Fruit fly (Drosophila melanogaster) whole organism, embryonic: Measurements from ENCODE around the gene klar.

Source experiments
- Aef1 ChIP-seq: fragments of 200-800 bp; sonication (Bioruptor generic); IDR thresholded peaks from 3 replicates; pipeline ENCODE4 v1.3.6; 2022; ENCODE audit warnings: missing biosample characterization, missing genetic modification characterization
- Asciz ChIP-seq: fragments of 200-800 bp; sonication (Bioruptor generic); optimal IDR thresholded peaks from 2 replicates; lab custom pipeline; 2017; ENCODE audit warnings: missing biosample characterization, mild to moderate bottlenecking, missing genetic modification characterization, missing genetic modification reagents
- CG10267 ChIP-seq: fragments of 200-800 bp; sonication (Bioruptor generic); optimal IDR thresholded peaks from 2 replicates; lab custom pipeline; 2018; ENCODE audit warnings: missing biosample characterization, mild to moderate bottlenecking, missing genetic modification characterization, moderate library complexity
- CG10462 ChIP-seq: fragments of 200-800 bp; sonication (Bioruptor generic); optimal IDR thresholded peaks from 2 replicates; lab custom pipeline; 2016; ENCODE audit warnings: missing biosample characterization, missing genetic modification characterization
- CG13287 ChIP-seq: fragments of 200-800 bp; sonication (Bioruptor generic); IDR thresholded peaks from 2 replicates; pipeline ENCODE4 v1.3.6; 2022; ENCODE audit warnings: missing biosample characterization, missing genetic modification characterization; ENCODE audit not compliant: partially characterized antibody
- CG13624 ChIP-seq: fragments of 200-800 bp; sonication (Bioruptor generic); optimal IDR thresholded peaks from 2 replicates; lab custom pipeline; 2016; ENCODE audit warnings: missing biosample characterization, missing genetic modification characterization
- CG14050 ChIP-seq: fragments of 200-800 bp; sonication (Bioruptor generic); IDR thresholded peaks from 3 replicates; pipeline ENCODE4 v1.3.6; 2022; ENCODE audit warnings: missing biosample characterization, missing genetic modification characterization
- CG16779 ChIP-seq: fragments of 200-800 bp; sonication (Bioruptor generic); IDR thresholded peaks from 2 replicates; pipeline ENCODE4 v1.3.6; 2022; ENCODE audit warnings: missing biosample characterization, missing genetic modification characterization
- CG17385 ChIP-seq: fragments of 200-800 bp; sonication (Bioruptor generic); optimal IDR thresholded peaks from 3 replicates; lab custom pipeline; 2018; ENCODE audit warnings: missing biosample characterization, mild to moderate bottlenecking, missing genetic modification characterization
- CG17829 ChIP-seq: fragments of 200-800 bp; optimal IDR thresholded peaks from 2 replicates; lab custom pipeline; 2019; ENCODE audit warnings: missing biosample characterization, mild to moderate bottlenecking, missing genetic modification characterization, moderate library complexity
- CG1792 ChIP-seq: fragments of 200-800 bp; sonication (Bioruptor generic); optimal IDR thresholded peaks from 2 replicates; lab custom pipeline; 2016; ENCODE audit warnings: missing biosample characterization, missing genetic modification characterization
- CG2199 ChIP-seq: fragments of 200-800 bp; sonication (Bioruptor generic); IDR thresholded peaks from 3 replicates; pipeline ENCODE4 v1.3.6; 2022; ENCODE audit warnings: missing biosample characterization, missing genetic modification characterization
- CG30403 ChIP-seq: fragments of 200-800 bp; sonication (Bioruptor generic); optimal IDR thresholded peaks from 3 replicates; lab custom pipeline; 2016; ENCODE audit warnings: missing biosample characterization, missing genetic modification characterization
- CG31224 ChIP-seq: fragments of 200-800 bp; sonication (Bioruptor generic); IDR thresholded peaks from 2 replicates; pipeline ENCODE4 v1.3.6; 2022; ENCODE audit warnings: missing biosample characterization, missing genetic modification characterization
- CG34224 ChIP-seq: fragments of 200-800 bp; sonication (Bioruptor generic); IDR thresholded peaks from 3 replicates; pipeline ENCODE4 v1.3.6; 2022; ENCODE audit warnings: missing biosample characterization, missing genetic modification characterization; ENCODE audit not compliant: partially characterized antibody
- CG3847 ChIP-seq: fragments of 200-800 bp; sonication (Bioruptor generic); IDR thresholded peaks from 2 replicates; pipeline ENCODE4 v1.3.6; 2022; ENCODE audit warnings: missing biosample characterization, missing genetic modification characterization
- CG4282 ChIP-seq: fragments of 200-800 bp; sonication (Bioruptor generic); optimal IDR thresholded peaks from 2 replicates; lab custom pipeline; 2016; ENCODE audit warnings: missing biosample characterization, missing genetic modification characterization
- CG6175 ChIP-seq: fragments of 200-800 bp; sonication (Bioruptor generic); IDR thresholded peaks from 3 replicates; pipeline ENCODE4 v1.3.6; 2022; ENCODE audit warnings: missing biosample characterization, missing genetic modification characterization
- CG7745 ChIP-seq: fragments of 200-800 bp; sonication (Bioruptor generic); optimal IDR thresholded peaks from 2 replicates; lab custom pipeline; 2018; ENCODE audit warnings: missing biosample characterization, mild to moderate bottlenecking, missing genetic modification characterization, moderate library complexity
- CrebB ChIP-seq: fragments of 200-800 bp; sonication (Bioruptor generic); optimal IDR thresholded peaks from 3 replicates; lab custom pipeline; 2018; ENCODE audit warnings: missing biosample characterization, mild to moderate bottlenecking, missing genetic modification characterization
- Dfd ChIP-seq, 2 experiments: fragments of >200 bp; optimal IDR thresholded peaks; 2 replicates each; lab custom pipeline; 2017; ENCODE audit warnings: missing biosample characterization in 2 of 2, missing genetic modification characterization in 2 of 2
- Dip3 ChIP-seq: fragments of 200-800 bp; sonication (Bioruptor generic); optimal IDR thresholded peaks from 3 replicates; lab custom pipeline; 2016; ENCODE audit warnings: missing biosample characterization, missing genetic modification characterization
- Dref ChIP-seq: fragments of 200-800 bp; sonication (Bioruptor generic); IDR thresholded peaks from 2 replicates; pipeline ENCODE4 v1.3.6; 2022; ENCODE audit warnings: missing biosample characterization, missing genetic modification characterization
- Eip74EF ChIP-seq, 2 experiments: fragments of 200-800 bp in 1 of 2; fragments of >200 bp in 1 of 2; sonication (Bioruptor generic) in 1 of 2; optimal IDR thresholded peaks; 2 replicates each; lab custom pipeline; 2017 to 2019; ENCODE audit warnings: missing biosample characterization in 2 of 2, missing genetic modification characterization in 2 of 2, mild to moderate bottlenecking in 1 of 2, moderate library complexity in 1 of 2
- Ets65A ChIP-seq: fragments of 200-800 bp; sonication (Bioruptor generic); peaks from one replicate; lab custom pipeline; 2016; ENCODE audit warnings: missing biosample characterization, missing genetic modification characterization
- HHEX ChIP-seq: fragments of 200-800 bp; sonication (Bioruptor generic); optimal IDR thresholded peaks from 3 replicates; lab custom pipeline; 2017; ENCODE audit warnings: missing biosample characterization, mild to moderate bottlenecking, missing genetic modification characterization, missing genetic modification reagents
- HLH3B ChIP-seq: fragments of 200-800 bp; sonication (Bioruptor generic); IDR thresholded peaks from 2 replicates; pipeline ENCODE4 v1.3.6; 2022; ENCODE audit warnings: missing biosample characterization, missing genetic modification characterization
- Hr3 ChIP-seq: fragments of 200-800 bp; sonication (Bioruptor generic); optimal IDR thresholded peaks from 3 replicates; lab custom pipeline; 2016; ENCODE audit warnings: missing biosample characterization, missing genetic modification characterization
- Lhr ChIP-seq: fragments of 200-800 bp; sonication (Bioruptor generic); optimal IDR thresholded peaks from 3 replicates; lab custom pipeline; 2017; ENCODE audit warnings: mild to moderate bottlenecking, missing biosample characterization, missing genetic modification reagents, missing genetic modification characterization
- Lpt ChIP-seq: fragments of >200 bp; optimal IDR thresholded peaks from 2 replicates; lab custom pipeline; 2018; ENCODE audit warnings: missing biosample characterization, missing genetic modification characterization
- Mad ChIP-seq: fragments of 200-800 bp; sonication (Bioruptor generic); optimal IDR thresholded peaks from 2 replicates; lab custom pipeline; 2016; ENCODE audit warnings: missing biosample characterization, missing genetic modification characterization
- Max ChIP-seq: fragments of 200-800 bp; sonication (Bioruptor generic); optimal IDR thresholded peaks from 2 replicates; lab custom pipeline; 2016; ENCODE audit warnings: missing biosample characterization, mild to moderate bottlenecking, missing genetic modification characterization
- Meics ChIP-seq: fragments of 200-800 bp; sonication (Bioruptor generic); optimal IDR thresholded peaks from 2 replicates; lab custom pipeline; 2017; ENCODE audit warnings: missing biosample characterization, mild to moderate bottlenecking, missing genetic modification characterization
- NC2β ChIP-seq: fragments of 200-800 bp; sonication (Bioruptor generic); optimal IDR thresholded peaks from 2 replicates; lab custom pipeline; 2016; ENCODE audit warnings: missing biosample characterization, missing genetic modification characterization
- PHDP ChIP-seq: fragments of 200-800 bp; sonication (Bioruptor generic); optimal IDR thresholded peaks from 3 replicates; lab custom pipeline; 2018; ENCODE audit warnings: missing biosample characterization, mild to moderate bottlenecking, missing genetic modification characterization, moderate library complexity
- Sox102F ChIP-seq: fragments of 200-800 bp; sonication (Bioruptor generic); optimal IDR thresholded peaks from 2 replicates; lab custom pipeline; 2018; ENCODE audit warnings: missing biosample characterization, mild to moderate bottlenecking, missing genetic modification characterization, moderate library complexity
- btn ChIP-seq: fragments of 200-800 bp; sonication (Bioruptor generic); optimal IDR thresholded peaks from 2 replicates; lab custom pipeline; 2016; ENCODE audit warnings: missing biosample characterization, missing genetic modification characterization
- da ChIP-seq: fragments of 200-800 bp; sonication (Bioruptor generic); optimal IDR thresholded peaks from 2 replicates; lab custom pipeline; 2016; ENCODE audit warnings: missing biosample characterization, missing genetic modification characterization
- danr ChIP-seq: fragments of 200-800 bp; sonication (Bioruptor generic); IDR thresholded peaks from 2 replicates; pipeline ENCODE4 v1.3.6; 2022; ENCODE audit warnings: missing biosample characterization, missing genetic modification characterization
- dm ChIP-seq: fragments of 200-800 bp; sonication (Bioruptor generic); optimal IDR thresholded peaks from 3 replicates; lab custom pipeline; 2016; ENCODE audit warnings: missing biosample characterization, missing genetic modification characterization
- emc ChIP-seq: fragments of 200-800 bp; sonication (Bioruptor generic); optimal IDR thresholded peaks from 2 replicates; lab custom pipeline; 2016; ENCODE audit warnings: missing biosample characterization, missing genetic modification characterization
- en ChIP-seq: fragments of 200-800 bp; sonication (Bioruptor generic); optimal IDR thresholded peaks from 2 replicates; lab custom pipeline; 2016; ENCODE audit warnings: missing biosample characterization, missing genetic modification characterization
- gem ChIP-seq: fragments of 200-800 bp; sonication (Bioruptor generic); optimal IDR thresholded peaks from 2 replicates; lab custom pipeline; 2019; ENCODE audit warnings: missing biosample characterization, mild to moderate bottlenecking, missing genetic modification characterization, moderate library complexity
- h ChIP-seq: fragments of >200 bp; optimal IDR thresholded peaks from 2 replicates; lab custom pipeline; 2017
- lbe ChIP-seq: fragments of 200-800 bp; sonication (Bioruptor generic); optimal IDR thresholded peaks from 2 replicates; lab custom pipeline; 2016; ENCODE audit warnings: missing biosample characterization, mild to moderate bottlenecking, missing genetic modification characterization
- onecut ChIP-seq: fragments of 200-800 bp; sonication (Bioruptor generic); IDR thresholded peaks from 2 replicates; pipeline ENCODE4 v1.3.6; 2022; ENCODE audit warnings: missing biosample characterization, missing genetic modification characterization
- sob ChIP-seq: fragments of 200-800 bp; sonication (Bioruptor generic); IDR thresholded peaks from 2 replicates; pipeline ENCODE4 v1.3.6; 2022; ENCODE audit warnings: missing biosample characterization, missing genetic modification characterization
- tup ChIP-seq: fragments of 200-800 bp; sonication (Bioruptor generic); optimal IDR thresholded peaks from 2 replicates; lab custom pipeline; 2016; ENCODE audit warnings: missing biosample characterization, mild to moderate bottlenecking, missing genetic modification characterization, moderate library complexity
- tx ChIP-seq: fragments of 200-800 bp; sonication (Bioruptor generic); optimal IDR thresholded peaks from 2 replicates; lab custom pipeline; 2016; ENCODE audit warnings: missing biosample characterization, missing genetic modification characterization
- vnd ChIP-seq: fragments of 200-800 bp; sonication (Bioruptor generic); IDR thresholded peaks from 3 replicates; pipeline ENCODE4 v1.3.6; 2022; ENCODE audit warnings: missing biosample characterization, missing genetic modification characterization; ENCODE audit not compliant: partially characterized antibody
- wek ChIP-seq: fragments of 200-800 bp; sonication (Bioruptor generic); optimal IDR thresholded peaks from 3 replicates; lab custom pipeline; 2018; ENCODE audit warnings: missing biosample characterization, mild to moderate bottlenecking, missing genetic modification characterization, moderate library complexity

Gene klar

DNA sequence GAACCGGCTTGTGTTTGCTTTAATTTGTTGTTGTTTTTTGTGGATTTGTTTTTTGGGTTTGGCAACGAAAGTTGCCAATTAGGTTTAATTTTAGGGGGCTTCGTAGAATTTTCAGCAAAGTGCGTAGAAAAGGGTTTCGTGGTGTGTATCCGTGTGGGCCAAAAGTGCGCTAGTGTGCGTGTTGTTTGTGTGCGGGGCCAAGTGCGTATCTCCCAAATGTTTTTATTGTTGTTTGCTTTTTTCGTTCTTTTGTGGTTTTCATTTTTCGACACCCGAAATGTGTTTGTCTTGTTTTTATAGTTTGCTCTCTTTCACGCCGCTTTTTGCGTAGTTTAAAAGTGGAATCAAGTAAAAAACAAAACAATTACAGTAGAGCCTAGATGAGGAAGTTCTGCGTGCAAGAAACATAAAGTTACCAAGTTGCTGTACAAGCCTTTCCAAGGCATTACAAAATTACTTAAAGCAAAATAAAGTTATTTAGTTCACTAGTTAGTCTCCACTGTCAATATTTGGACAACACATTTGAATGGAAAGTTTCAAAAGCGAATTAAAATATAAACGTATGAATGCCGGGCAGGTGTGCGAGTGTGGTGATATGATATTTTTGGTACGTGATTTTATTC lies 6.5 kb upstream of the klar start (continued):
- TF ChIP-seq CG7745 (tag; lab: Kevin White, UChicago): no peak
- peak; percentile 85 for TF ChIP-seq Aef1 (GFP tag; lab: Robert Waterston, UW)
- TF ChIP-seq Mad (GFP tag; lab: Kevin White, UChicago): peak; percentile 3
- peak; percentile 25 for TF ChIP-seq CG10267 (tag; lab: Kevin White, UChicago)
- TF ChIP-seq Eip74EF (GFP tag; optimal IDR thresholded peaks at IDR 0.05; lab: Kevin White, UChicago): peak in 1 of 2 experiments; percentile 58
- TF ChIP-seq CG13287 (GFP tag; lab: Robert Waterston, UW): no peak; the same call in 1 of the 2 replicates
- TF ChIP-seq dm (GFP tag; lab: Kevin White, UChicago): peak; percentile 20
- TF ChIP-seq Dip3 (GFP tag; lab: Kevin White, UChicago): peak; percentile 94
- TF ChIP-seq vnd: no peak
- peak; percentile 77 for TF ChIP-seq PHDP (tag; lab: Kevin White, UChicago)
- peak; percentile 63 for TF ChIP-seq Max (GFP tag; lab: Kevin White, UChicago)
- no peak for TF ChIP-seq btn (GFP tag; lab: Kevin White, UChicago)
- peak; percentile 50; the same call in 1 of the 2 replicates for TF ChIP-seq danr
- TF ChIP-seq en: peak; percentile 52
- peak; percentile 46; the same call in 1 of the 2 replicates for TF ChIP-seq HLH3B (GFP tag; lab: Robert Waterston, UW)
- TF ChIP-seq Hr3 (GFP tag; lab: Kevin White, UChicago): peak; percentile 15
- TF ChIP-seq CG6175: peak; percentile 87; the same call in 2 of the 3 replicates
- TF ChIP-seq Asciz (GFP tag; lab: Kevin White, UChicago): no peak
- TF ChIP-seq onecut (GFP tag; lab: Robert Waterston, UW): peak; percentile 12; the same call in 1 of the 2 replicates
- peak; percentile 92 for TF ChIP-seq CG16779 (GFP tag; lab: Robert Waterston, UW)
- TF ChIP-seq da (GFP tag; lab: Kevin White, UChicago): peak; percentile 48
- TF ChIP-seq CG14050 (GFP tag; lab: Robert Waterston, UW): peak; percentile 70
- peak; percentile 86 for TF ChIP-seq sob (GFP tag; lab: Robert Waterston, UW)
- TF ChIP-seq CG1792 (GFP tag; lab: Kevin White, UChicago): peak; percentile 67
- TF ChIP-seq CG10462 (GFP tag; lab: Kevin White, UChicago): no peak
- no peak for TF ChIP-seq Lhr (GFP tag; lab: Kevin White, UChicago)
- TF ChIP-seq CG2199 (GFP tag; lab: Robert Waterston, UW): no peak
- no peak for TF ChIP-seq lbe (GFP tag; lab: Kevin White, UChicago)
- peak; percentile 80 for TF ChIP-seq gem (tag; lab: Kevin White, UChicago)
- peak; percentile 69 for TF ChIP-seq tup (GFP tag; lab: Kevin White, UChicago)
- TF ChIP-seq CG13624 (GFP tag; lab: Kevin White, UChicago): peak; percentile 96
- peak; percentile 40 for TF ChIP-seq Dref (GFP tag; lab: Robert Waterston, UW)
- TF ChIP-seq h (lab: Kevin White, UChicago): no peak
- TF ChIP-seq Dfd (GFP tag; optimal IDR thresholded peaks at IDR 0.05; lab: Kevin White, UChicago): no peak
- peak; percentile 46 for TF ChIP-seq HHEX (GFP tag; lab: Kevin White, UChicago)
- TF ChIP-seq CG3847 (GFP tag; lab: Robert Waterston, UW): peak; percentile 89
- TF ChIP-seq CG30403: peak; percentile 82
- peak; percentile 68 for TF ChIP-seq Sox102F
- TF ChIP-seq wek (GFP tag; lab: Kevin White, UChicago): no peak
- TF ChIP-seq CG4282 (GFP tag; lab: Kevin White, UChicago): peak; percentile 66
- TF ChIP-seq CG17829: peak; percentile 40
- TF ChIP-seq CrebB: peak; percentile 78
- peak; percentile 94 for TF ChIP-seq Ets65A
- peak; percentile 89 for TF ChIP-seq CG31224 (GFP tag; lab: Robert Waterston, UW)
- TF ChIP-seq Lpt (GFP tag; lab: Kevin White, UChicago): no peak
- TF ChIP-seq Meics: peak; percentile 93
- TF ChIP-seq emc (GFP tag; lab: Kevin White, UChicago): peak; percentile 11
- TF ChIP-seq tx (GFP tag; lab: Kevin White, UChicago): peak; percentile 77
- TF ChIP-seq CG34224 (GFP tag; lab: Robert Waterston, UW): no peak
- peak; percentile 66 for TF ChIP-seq CG17385 (GFP tag; lab: Kevin White, UChicago)
- peak; percentile 21 for TF ChIP-seq NC2β
